Fruit fly (Drosophila melanogaster): ENCODE data around the gene CG13362.

Gene CG13362

dm6 chrX:758892-759621 lies 8.0 kb upstream of the CG13362 start, which contains the start of gene CG5273 (continued):
- TF ChIP-seq BtbVII (GFP tag; optimal IDR thresholded peaks at IDR 0.05) (peak; percentile 4), CG31365 (tag; optimal IDR thresholded peaks at IDR 0.05) (no peak), CG9932 (GFP tag; IDR thresholded peaks at IDR 0.05) (peak; percentile 70), repo (GFP tag; optimal IDR thresholded peaks at IDR 0.05) (no peak), stc (GFP tag; IDR thresholded peaks at IDR 0.05) (0 out of 2 replicates have a peak, but pooled peaks have one; percentile 34), ERR (GFP tag; optimal IDR thresholded peaks at IDR 0.05) (no peak), Hmx (GFP tag; optimal IDR thresholded peaks at IDR 0.05) (no peak), pb (GFP tag; optimal IDR thresholded peaks at IDR 0.05) (no peak), disco-r (GFP tag; optimal IDR thresholded peaks at IDR 0.05) (no peak), bowl (GFP tag; IDR thresholded peaks at IDR 0.05) (no peak), CG17361 (GFP tag; IDR thresholded peaks at IDR 0.05) (peak; percentile 38; the same call in 2 of the 3 replicates), dpn (GFP tag; optimal IDR thresholded peaks at IDR 0.05) (peak in 1 of 2 experiments; percentile 18), hbn (GFP tag; IDR thresholded peaks at IDR 0.05; ENCODE audit: partially characterized antibody) (peak; percentile 96), pzg (GFP tag; optimal IDR thresholded peaks at IDR 0.05) (peak; percentile 96), Atf-2 (GFP tag; optimal IDR thresholded peaks at IDR 0.05) (no peak), Oli (tag; optimal IDR thresholded peaks at IDR 0.05) (no peak), so (GFP tag; IDR thresholded peaks at IDR 0.05) (peak; percentile 37; the same call in 1 of the 3 replicates), Hmr (GFP tag; optimal IDR thresholded peaks at IDR 0.05) (peak; percentile 78), CG18619 (GFP tag; optimal IDR thresholded peaks at IDR 0.05) (no peak), CG17568 (GFP tag; optimal IDR thresholded peaks at IDR 0.05) (no peak), Dp (GFP tag; optimal IDR thresholded peaks at IDR 0.05) (peak; percentile 56), cad (GFP tag; optimal IDR thresholded peaks at IDR 0.05) (peak; percentile 54), CG1602 (GFP tag; optimal IDR thresholded peaks at IDR 0.05) (no peak), Bdp1 (GFP tag; optimal IDR thresholded peaks at IDR 0.05) (no peak), CTCF (GFP tag; optimal IDR thresholded peaks at IDR 0.05) (peak; percentile 78), HLHmδ (GFP tag; optimal IDR thresholded peaks at IDR 0.05) (peak; percentile 51), dmrt99B (tag; optimal IDR thresholded peaks at IDR 0.05) (no peak), yki (optimal IDR thresholded peaks at IDR 0.05) (no peak), Nf-YB (GFP tag; optimal IDR thresholded peaks at IDR 0.05) (peak; percentile 97), CG13296 (GFP tag; optimal IDR thresholded peaks at IDR 0.05) (no peak), YL-1 (GFP tag; optimal IDR thresholded peaks at IDR 0.05) (peak; percentile 56), CG9817 (tag; optimal IDR thresholded peaks at IDR 0.05) (no peak), CG14441 (GFP tag; IDR thresholded peaks at IDR 0.05) (no peak), tx (GFP tag; optimal IDR thresholded peaks at IDR 0.05) (peak; percentile 1), ash1 (GFP tag; optimal IDR thresholded peaks at IDR 0.05) (no peak), mld (GFP tag; IDR thresholded peaks at IDR 0.05; ENCODE audit: partially characterized antibody) (peak; percentile 94), corto (GFP tag; optimal IDR thresholded peaks at IDR 0.05) (no peak), nerfin-1 (tag; optimal IDR thresholded peaks at IDR 0.05) (no peak), fru (optimal IDR thresholded peaks at IDR 0.05) (no peak), CG12071 (GFP tag; optimal IDR thresholded peaks at IDR 0.05) (no peak), Dref (GFP tag; IDR thresholded peaks at IDR 0.05) (peak; percentile 46), cas (GFP tag; IDR thresholded peaks at IDR 0.05) (no peak), D19A (tag; optimal IDR thresholded peaks at IDR 0.05) (no peak), CG17359 (tag; optimal IDR thresholded peaks at IDR 0.05) (no peak), chn (GFP tag; optimal IDR thresholded peaks at IDR 0.05) (no peak), gce (GFP tag; IDR thresholded peaks at IDR 0.05) (no peak), trem (tag; optimal IDR thresholded peaks at IDR 0.05) (peak; percentile 76), H15 (GFP tag; IDR thresholded peaks at IDR 0.05) (no peak), ro (GFP tag; IDR thresholded peaks at IDR 0.05) (no peak), CG2712 (tag; optimal IDR thresholded peaks at IDR 0.05) (peak; percentile 34), CG7357 (GFP tag; IDR thresholded peaks at IDR 0.05) (no peak), Tbp (GFP tag; optimal IDR thresholded peaks at IDR 0.05) (no peak)
